Fruit fly (Drosophila melanogaster) whole organism, prepupa: ENCODE measurements around the gene CrebB.

ENCODE experiments used
- CG16779 ChIP-seq: fragments of 200-800 bp; sonication (Bioruptor generic); optimal IDR thresholded peaks from 3 replicates; lab custom pipeline; 2017; ENCODE audit warnings: missing biosample characterization, mild to moderate bottlenecking, missing genetic modification characterization
- CG3919 ChIP-seq: fragments of 200-800 bp; sonication (Bioruptor generic); optimal IDR thresholded peaks from 3 replicates; lab custom pipeline; 2016; ENCODE audit warnings: missing biosample characterization, missing genetic modification characterization
- CG7368 ChIP-seq: fragments of 200-800 bp; sonication (Bioruptor generic); optimal IDR thresholded peaks from 3 replicates; lab custom pipeline; 2016; ENCODE audit warnings: missing biosample characterization, missing genetic modification characterization
- CG8319 ChIP-seq: fragments of 200-800 bp; sonication (Bioruptor generic); optimal IDR thresholded peaks from 3 replicates; lab custom pipeline; 2016; ENCODE audit warnings: missing biosample characterization, missing genetic modification characterization
- Ets96B ChIP-seq: fragments of 200-800 bp; optimal IDR thresholded peaks from 2 replicates; lab custom pipeline; 2019; ENCODE audit warnings: missing biosample characterization, mild to moderate bottlenecking, missing genetic modification characterization, moderate library complexity
- Hr39 ChIP-seq: fragments of 200-800 bp; sonication (Bioruptor generic); optimal IDR thresholded peaks from 2 replicates; lab custom pipeline; 2016; ENCODE audit warnings: missing biosample characterization, missing genetic modification characterization
- Lpt ChIP-seq: fragments of 200-800 bp; sonication (Bioruptor generic); optimal IDR thresholded peaks from 3 replicates; lab custom pipeline; 2016; ENCODE audit warnings: missing biosample characterization, missing genetic modification characterization
- Met ChIP-seq: fragments of 200-800 bp; sonication (Bioruptor generic); optimal IDR thresholded peaks from 3 replicates; lab custom pipeline; 2016; ENCODE audit warnings: missing biosample characterization, missing genetic modification characterization
- OdsH ChIP-seq: fragments of 200-800 bp; sonication (Bioruptor generic); optimal IDR thresholded peaks from 3 replicates; lab custom pipeline; 2016; ENCODE audit warnings: missing biosample characterization, missing genetic modification characterization
- salr ChIP-seq, 2 experiments: fragments of 200-800 bp; sonication (Bioruptor generic); optimal IDR thresholded peaks; 3 replicates each; lab custom pipeline; 2016 to 2018; ENCODE audit warnings: missing biosample characterization in 2 of 2, missing genetic modification characterization in 2 of 2, mild to moderate bottlenecking in 1 of 2

- TF ChIP-seq OdsH (GFP tag; lab: Kevin White, UChicago) = no peak
- no peak for TF ChIP-seq Lpt (GFP tag; lab: Kevin White, UChicago)
- no peak for TF ChIP-seq Hr39 (GFP tag; lab: Kevin White, UChicago)
- TF ChIP-seq Met (GFP tag; lab: Kevin White, UChicago) = no peak
- TF ChIP-seq CG8319 (GFP tag; lab: Kevin White, UChicago) = no peak
- TF ChIP-seq salr (GFP tag; optimal IDR thresholded peaks at IDR 0.05; lab: Kevin White, UChicago) = no peak
- no peak for TF ChIP-seq CG7368 (GFP tag; lab: Kevin White, UChicago)
- no peak for TF ChIP-seq Ets96B (tag; lab: Kevin White, UChicago)
- no peak for TF ChIP-seq CG16779 (tag; lab: Kevin White, UChicago)
- TF ChIP-seq CG3919 (GFP tag; lab: Kevin White, UChicago) = no peak
Measured at dm6 chrX:18364999-18365398, 1.2 kb upstream of the CrebB start.
